Fruit fly (Drosophila melanogaster): ENCODE measurements around the gene CG31855.

CG31855 gene

DNA sequence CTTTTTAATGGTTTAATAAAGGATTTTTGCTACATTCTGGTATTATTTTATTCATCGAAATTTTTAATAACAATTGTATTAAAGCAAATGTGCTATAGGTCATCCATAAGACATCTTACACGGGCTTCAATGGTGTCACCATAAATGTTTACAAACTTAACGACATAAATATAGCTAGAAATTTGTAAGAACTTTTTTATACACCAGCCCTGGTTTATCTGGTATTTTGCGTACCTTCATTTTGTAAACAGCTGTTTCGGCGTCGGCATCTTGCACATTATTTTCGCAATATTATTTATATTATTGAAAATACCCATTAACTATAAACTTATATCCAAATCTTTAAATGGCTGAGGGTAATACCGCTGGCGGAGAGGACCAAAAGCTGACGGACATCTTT lies 1.6 kb upstream of the CG31855 start, which contains the start of gene Tap42 (continued):
- TF ChIP-seq dl (GFP tag; optimal IDR thresholded peaks at IDR 0.05; ENCODE audit: insufficient read depth in 1 of 2, partially characterized antibody in 2 of 2) (no peak), fru (GFP tag; optimal IDR thresholded peaks at IDR 0.05) (peak; percentile 3), pan (optimal IDR thresholded peaks at IDR 0.05) (no peak), foxo (GFP tag; optimal IDR thresholded peaks at IDR 0.05) (peak in 1 of 2 experiments; percentile 29), HLH106 (tag; optimal IDR thresholded peaks at IDR 0.05) (no peak), Dfd (GFP tag; optimal IDR thresholded peaks at IDR 0.05) (no peak), jim (GFP tag; optimal IDR thresholded peaks at IDR 0.05) (no peak), tai (GFP tag; optimal IDR thresholded peaks at IDR 0.05) (no peak)

DNA sequence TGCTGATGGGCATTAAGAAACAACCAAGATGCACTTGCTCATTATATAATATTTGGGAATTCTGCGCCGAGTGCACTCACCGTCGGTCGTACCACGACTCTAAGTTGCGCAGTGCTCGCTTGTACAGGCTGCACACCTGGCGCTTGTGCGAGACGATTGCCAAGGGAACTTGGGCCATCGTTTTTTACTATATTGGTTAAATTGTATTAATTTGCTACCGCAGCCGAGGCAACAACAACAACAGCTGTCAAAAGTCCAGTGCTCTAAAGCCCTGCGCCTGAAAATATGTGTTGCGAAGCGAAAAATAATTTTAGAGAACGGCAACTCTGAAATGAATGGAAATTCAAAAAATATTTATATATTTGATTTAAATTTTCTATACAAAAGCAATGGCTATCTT lies 1.8 kb downstream of the CG31855 start, which contains the start of gene ND-B22:
TSS of gene ND-B22 (minus strand) at position 349 of the 400 bp plus-strand sequence.
- TF ChIP-seq OdsH (GFP tag; optimal IDR thresholded peaks at IDR 0.05) = peak; percentile 28
- TF ChIP-seq usp (GFP tag; optimal IDR thresholded peaks at IDR 0.05) = no peak
- TF ChIP-seq dmrt93B (GFP tag; optimal IDR thresholded peaks at IDR 0.05) = no peak
- no peak for TF ChIP-seq Abd-B (GFP tag; optimal IDR thresholded peaks at IDR 0.05)
- no peak for TF ChIP-seq pan (optimal IDR thresholded peaks at IDR 0.05)
- no peak for TF ChIP-seq jim (GFP tag; optimal IDR thresholded peaks at IDR 0.05)
- no peak for TF ChIP-seq Dif (GFP tag; optimal IDR thresholded peaks at IDR 0.05; ENCODE audit: partially characterized antibody)
- TF ChIP-seq dl (GFP tag; optimal IDR thresholded peaks at IDR 0.05; ENCODE audit: insufficient read depth in 1 of 2, partially characterized antibody in 2 of 2) = no peak
- no peak for TF ChIP-seq CrebA (GFP tag; optimal IDR thresholded peaks at IDR 0.05; ENCODE audit: borderline replicate concordance)
- peak; percentile 86 for TF ChIP-seq Hr83 (GFP tag; optimal IDR thresholded peaks at IDR 0.05; ENCODE audit: poor library complexity, severe bottlenecking)
- TF ChIP-seq CG32264 (GFP tag; optimal IDR thresholded peaks at IDR 0.05) = no peak
- peak; percentile 80 for TF ChIP-seq Hnf4 (GFP tag; optimal IDR thresholded peaks at IDR 0.05)
- peak; percentile 40 for TF ChIP-seq br (GFP tag; optimal IDR thresholded peaks at IDR 0.05)
- peak in 1 of 2 experiments; percentile 65 for TF ChIP-seq foxo (GFP tag; optimal IDR thresholded peaks at IDR 0.05)
- no peak for TF ChIP-seq N (GFP tag; optimal IDR thresholded peaks at IDR 0.05)
- TF ChIP-seq sage (GFP tag; optimal IDR thresholded peaks at IDR 0.05) = peak; percentile 50
- TF ChIP-seq Hr78 (GFP tag; optimal IDR thresholded peaks at IDR 0.05) = no peak
- TF ChIP-seq Mio (GFP tag; optimal IDR thresholded peaks at IDR 0.05) = no peak
- peak; percentile 29 for TF ChIP-seq psq (GFP tag; optimal IDR thresholded peaks at IDR 0.05)
- peak; percentile 26 for TF ChIP-seq sv (GFP tag; optimal IDR thresholded peaks at IDR 0.05)
- TF ChIP-seq woc (GFP tag; optimal IDR thresholded peaks at IDR 0.05) = peak; percentile 19
- no peak for TF ChIP-seq Vsx2 (GFP tag; optimal IDR thresholded peaks at IDR 0.05; ENCODE audit: partially characterized antibody)
- no peak for TF ChIP-seq Myc (optimal IDR thresholded peaks at IDR 0.05)
- TF ChIP-seq HLH106 (tag; optimal IDR thresholded peaks at IDR 0.05) = peak; percentile 46
- peak; percentile 75 for TF ChIP-seq rgr (GFP tag; optimal IDR thresholded peaks at IDR 0.05)
- TF ChIP-seq lola (GFP tag; optimal IDR thresholded peaks at IDR 0.05) = no peak
- peak; percentile 28 for TF ChIP-seq Sp1 (GFP tag; optimal IDR thresholded peaks at IDR 0.05)
- peak; percentile 47 for TF ChIP-seq Jra (GFP tag; optimal IDR thresholded peaks at IDR 0.05)
- no peak for TF ChIP-seq Dfd (GFP tag; optimal IDR thresholded peaks at IDR 0.05)
- no peak for TF ChIP-seq Rel (GFP tag; optimal IDR thresholded peaks at IDR 0.05)
- no peak for TF ChIP-seq Rel (tag; optimal IDR thresholded peaks at IDR 0.05)
- no peak for TF ChIP-seq brk (GFP tag; optimal IDR thresholded peaks at IDR 0.05)
- TF ChIP-seq GATAd (GFP tag; optimal IDR thresholded peaks at IDR 0.05) = peak; percentile 16
- TF ChIP-seq h (GFP tag; optimal IDR thresholded peaks at IDR 0.05) = peak; percentile 69
- peak; percentile 42 for TF ChIP-seq CG9705 (GFP tag; optimal IDR thresholded peaks at IDR 0.05)
- TF ChIP-seq dsf (GFP tag; optimal IDR thresholded peaks at IDR 0.05; ENCODE audit: borderline replicate concordance) = peak; percentile 19
- TF ChIP-seq fru (GFP tag; optimal IDR thresholded peaks at IDR 0.05) = peak; percentile 30
- no peak for TF ChIP-seq tai (GFP tag; optimal IDR thresholded peaks at IDR 0.05)
- TF ChIP-seq ey (GFP tag; optimal IDR thresholded peaks at IDR 0.05) = peak; percentile 23
